Fruit fly (Drosophila melanogaster): ENCODE measurements around the gene ppk20.

The ppk20 gene

dm6 chr3R:29620712-29621479 lies 47.8 kb downstream of the ppk20 start:
- peak; percentile 26 for TF ChIP-seq noc (tag; optimal IDR thresholded peaks at IDR 0.05)

dm6 chr3R:29618515-29619157 lies 50.0 kb downstream of the ppk20 start, which contains the start of gene CG1907:
TSS of gene CG1907 (plus strand) at chr3R:29619065.
- peak; percentile 97 for TF ChIP-seq noc (tag; optimal IDR thresholded peaks at IDR 0.05)

DNA sequence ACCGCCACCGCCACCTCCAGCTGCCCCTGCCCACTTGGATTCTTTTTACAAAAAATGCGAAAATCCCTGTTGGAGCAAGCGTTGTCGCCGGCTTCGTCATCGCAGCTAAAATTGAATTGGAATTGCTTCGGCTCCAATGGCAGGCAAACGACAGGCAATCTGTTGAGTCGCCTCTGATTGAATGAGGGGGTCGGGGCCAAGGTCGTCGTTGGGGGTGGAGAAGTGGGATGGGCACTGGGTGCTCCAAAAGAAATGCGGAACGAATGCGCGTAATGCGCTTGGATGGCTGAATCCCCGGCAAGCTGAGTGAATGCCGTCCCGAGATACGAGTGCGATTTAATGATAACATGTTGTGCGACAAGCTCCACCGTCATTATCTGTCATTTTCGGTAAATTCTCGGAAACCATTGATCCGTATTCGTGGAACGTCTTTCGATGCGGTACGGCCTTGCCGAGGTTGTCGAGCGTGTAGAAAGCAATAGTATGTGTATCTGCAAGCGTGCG lies 50.9 kb downstream of the ppk20 start:
- no peak for TF ChIP-seq noc (tag; optimal IDR thresholded peaks at IDR 0.05)

DNA sequence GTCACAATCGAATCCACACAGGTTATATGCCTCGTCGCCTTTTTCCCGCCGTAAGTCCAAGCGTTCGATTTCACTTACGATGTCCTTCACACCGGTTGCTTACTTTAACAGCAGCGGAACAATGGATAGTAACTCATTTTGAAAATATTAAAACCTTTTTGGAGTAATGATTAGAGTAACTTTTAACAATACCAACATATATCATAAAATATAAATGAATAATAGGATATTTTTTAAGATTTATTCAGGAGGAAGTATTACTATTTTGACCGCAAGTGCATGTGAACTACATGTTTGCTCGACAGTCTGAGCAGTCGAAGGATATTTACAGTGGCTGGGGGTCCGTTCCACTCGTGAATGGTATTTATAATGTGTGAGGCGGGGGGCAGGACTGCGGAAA lies 51.5 kb downstream of the ppk20 start:
- no peak for TF ChIP-seq noc (tag; optimal IDR thresholded peaks at IDR 0.05)
